Worm (Caenorhabditis elegans): Measurements from ENCODE around the gene C16A11.3.

The C16A11.3 gene

DNA sequence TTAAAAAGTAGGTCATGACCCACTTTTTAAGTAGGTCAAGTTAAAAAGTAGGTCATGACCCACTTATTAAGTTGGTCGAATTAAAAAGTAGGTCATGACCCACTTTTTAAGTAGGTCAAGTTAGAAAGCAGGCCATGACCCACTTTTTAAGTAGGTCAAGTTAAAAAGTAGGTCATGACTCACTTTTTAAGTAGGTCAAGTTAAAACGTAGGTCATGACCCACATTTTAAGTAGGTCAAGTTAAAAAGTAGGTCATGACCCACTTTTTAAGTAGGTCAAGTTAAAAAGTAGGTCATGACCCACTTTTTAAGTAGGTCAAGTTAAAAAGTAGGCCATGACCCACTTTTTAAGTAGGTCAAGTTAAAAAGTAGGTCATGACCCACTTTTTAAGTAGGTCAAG lies 26.7 kb upstream of the C16A11.3 start:
- peak; percentile 51 for TF ChIP-seq nhr-23 (tag; optimal IDR thresholded peaks at IDR 0.05)

DNA sequence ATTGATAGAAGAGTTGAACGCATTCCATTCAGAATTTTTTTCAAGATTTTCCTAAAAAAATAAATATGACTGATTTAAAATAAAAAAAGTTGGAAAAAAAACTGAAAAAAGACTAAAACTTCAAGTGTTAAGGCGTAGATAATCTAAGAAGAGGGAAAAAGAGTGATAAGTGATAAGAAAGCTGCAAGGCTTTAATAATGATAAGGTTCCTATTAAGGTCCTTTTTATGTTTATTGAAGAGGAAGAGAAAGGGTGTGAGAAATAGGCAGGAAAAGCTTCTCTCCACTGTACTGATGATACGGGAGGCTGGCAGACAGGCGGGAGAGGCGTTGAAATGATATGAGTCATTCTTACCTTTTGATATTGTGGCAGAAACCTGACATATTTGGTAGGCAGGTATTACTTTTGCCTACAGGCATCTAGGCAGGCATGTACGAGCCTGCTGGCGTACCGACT lies 25.6 kb upstream of the C16A11.3 start, which contains the start of gene mth-1:
TSS of gene mth-1 (minus strand) at position 51 of the 456 bp plus-strand sequence.
- TF ChIP-seq pqm-1 (tag; optimal IDR thresholded peaks at IDR 0.05) (peak; percentile 39), nhr-77 (tag; optimal IDR thresholded peaks at IDR 0.05) (no peak), unc-39 (tag; optimal IDR thresholded peaks at IDR 0.05) (no peak), elt-2 (tag; optimal IDR thresholded peaks at IDR 0.05) (peak; percentile 85), skn-1 (tag; optimal IDR thresholded peaks at IDR 0.05) (no peak)

DNA sequence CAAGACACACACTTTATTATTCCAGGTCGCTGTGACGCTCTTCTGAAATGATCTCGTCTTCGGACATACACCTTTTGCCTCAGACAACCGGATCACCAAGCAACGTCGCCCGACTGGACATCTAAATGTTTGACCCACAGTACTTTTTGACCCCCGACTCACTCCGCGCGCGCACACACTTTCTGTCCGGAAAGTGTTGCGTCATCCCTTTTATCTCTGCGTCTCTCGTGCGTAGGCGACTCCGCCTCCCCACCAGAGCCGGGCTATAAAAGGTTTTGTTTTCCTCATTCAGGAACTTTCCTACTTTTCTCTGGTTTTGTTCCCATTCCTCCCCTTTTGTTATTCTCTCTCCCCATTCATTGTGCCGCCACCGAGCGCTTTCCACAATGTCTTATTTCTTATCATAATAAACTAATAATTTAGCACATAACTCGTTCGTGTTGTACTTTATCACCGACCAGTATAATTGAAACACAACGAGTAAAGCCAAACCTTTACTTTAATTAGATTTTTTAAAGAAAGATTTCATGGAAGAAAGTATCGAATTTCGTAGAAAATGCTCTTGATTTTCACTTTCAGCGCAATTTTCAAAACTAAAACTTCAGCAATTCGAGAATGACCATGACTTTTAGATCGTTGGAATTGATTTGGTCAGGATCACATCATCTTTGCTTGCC lies 20.1 kb upstream of the C16A11.3 start, which contains the start of gene F31D5.6:
TSS of gene F31D5.6 (plus strand) at position 627 of the 677 bp plus-strand sequence.
- TF ChIP-seq nhr-28 (tag; optimal IDR thresholded peaks at IDR 0.05) (no peak), nhr-43 (tag; optimal IDR thresholded peaks at IDR 0.05; ENCODE audit: poor library complexity, severe bottlenecking) (no peak), elt-1 (tag; optimal IDR thresholded peaks at IDR 0.05) (no peak), nhr-12 (tag; optimal IDR thresholded peaks at IDR 0.05) (no peak), mdl-1 (tag; optimal IDR thresholded peaks at IDR 0.05) (no peak), lin-39 (tag; optimal IDR thresholded peaks at IDR 0.05) (no peak), jun-1 (tag; optimal IDR thresholded peaks at IDR 0.05) (no peak), hmg-11 (tag; optimal IDR thresholded peaks at IDR 0.05) (no peak), snpc-4 (tag; optimal IDR thresholded peaks at IDR 0.05) (no peak), mml-1 (tag; optimal IDR thresholded peaks at IDR 0.05) (no peak), nhr-77 (tag; optimal IDR thresholded peaks at IDR 0.05) (no peak), lsy-12 (tag; optimal IDR thresholded peaks at IDR 0.05) (no peak), fkh-10 (GFP tag; optimal IDR thresholded peaks at IDR 0.05) (no peak), pha-4 (tag; optimal IDR thresholded peaks at IDR 0.05) (no peak), nhr-23 (tag; optimal IDR thresholded peaks at IDR 0.05) (no peak), lin-15B (tag; optimal IDR thresholded peaks at IDR 0.05) (no peak), elt-3 (tag; optimal IDR thresholded peaks at IDR 0.05) (no peak), skn-1 (tag; optimal IDR thresholded peaks at IDR 0.05) (no peak), unc-39 (tag; optimal IDR thresholded peaks at IDR 0.05) (no peak), daf-12 (tag; optimal IDR thresholded peaks at IDR 0.05) (no peak)

DNA sequence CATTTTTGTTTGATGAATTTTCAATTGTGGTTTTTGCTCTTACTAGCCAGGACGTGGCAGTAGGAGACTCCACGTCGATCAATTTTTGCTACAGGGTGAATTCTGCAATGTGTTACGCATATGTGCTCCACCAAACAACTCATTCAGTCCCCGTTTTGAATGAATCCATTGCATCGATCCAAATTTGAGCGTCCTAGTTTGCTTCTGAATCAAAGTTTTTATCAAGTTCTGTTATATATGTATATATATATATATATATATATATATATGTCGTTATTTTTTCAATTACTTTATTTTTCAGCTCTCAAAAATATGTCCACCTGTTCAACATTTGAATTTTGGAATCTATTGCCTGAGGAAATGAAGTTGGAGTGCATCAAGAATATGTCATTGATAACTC lies 18.2 kb upstream of the C16A11.3 start, which contains the start of gene F31D5.7:
TSS of gene F31D5.7 (plus strand) at position 301 of the 400 bp plus-strand sequence.
- TF ChIP-seq tbx-2 (tag; optimal IDR thresholded peaks at IDR 0.05) = no peak

DNA sequence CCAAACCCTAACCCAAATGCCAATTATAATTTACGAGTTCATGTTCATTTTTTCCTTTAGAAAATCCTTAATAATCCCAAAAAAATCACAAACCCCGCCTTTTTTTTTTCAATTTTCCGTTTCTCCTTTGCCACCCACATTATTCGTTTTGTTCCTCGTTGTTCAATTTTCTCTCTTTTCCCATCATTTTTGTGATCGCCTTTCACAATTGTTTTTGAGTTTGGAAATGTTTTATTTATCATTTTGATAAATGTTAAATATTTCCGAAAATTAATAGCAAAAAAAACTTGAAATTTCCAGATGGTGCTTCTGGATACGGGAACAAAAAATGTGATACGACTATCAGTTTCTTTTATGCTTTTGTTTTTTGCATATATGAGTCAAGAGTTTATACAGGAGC lies 14.0 kb upstream of the C16A11.3 start, which contains the start of gene F31D5.2:
TSS of gene F31D5.2 (plus strand) at position 301 of the 400 bp plus-strand sequence.
- TF ChIP-seq nhr-237 (tag; optimal IDR thresholded peaks at IDR 0.05) (no peak), jun-1 (tag; optimal IDR thresholded peaks at IDR 0.05) (no peak), R02D3.7 (tag; optimal IDR thresholded peaks at IDR 0.05) (no peak), aly-2 (tag; optimal IDR thresholded peaks at IDR 0.05) (no peak)

DNA sequence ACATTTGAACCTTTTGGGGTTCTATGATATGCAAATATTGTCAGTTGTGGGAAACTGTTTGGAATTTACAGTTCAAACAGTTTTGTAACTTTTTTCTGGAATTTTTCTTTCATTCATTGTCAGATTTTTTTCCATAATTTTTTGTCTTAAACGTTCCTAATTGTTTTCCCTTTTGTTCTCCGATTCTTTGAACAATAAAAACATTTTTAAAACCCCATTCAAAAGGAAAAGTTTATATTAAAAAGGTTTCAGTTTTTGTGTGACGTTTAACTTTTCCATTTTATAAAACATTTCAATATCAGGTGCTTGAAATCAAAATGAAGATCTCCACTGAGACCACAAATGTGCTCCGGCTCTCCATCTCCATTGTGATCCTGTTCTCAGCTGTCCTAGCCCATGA lies 10.3 kb upstream of the C16A11.3 start, which contains the start of gene F31D5.1:
TSS of gene F31D5.1 (plus strand) at position 301 of the 400 bp plus-strand sequence.
- TF ChIP-seq nhr-25 (tag; optimal IDR thresholded peaks at IDR 0.05) = no peak
- TF ChIP-seq aly-2 (tag; optimal IDR thresholded peaks at IDR 0.05) = no peak
- TF ChIP-seq fkh-2 (tag; optimal IDR thresholded peaks at IDR 0.05) = no peak
- TF ChIP-seq fos-1 (tag; optimal IDR thresholded peaks at IDR 0.05) = no peak
- no peak for TF ChIP-seq R02D3.7 (tag; optimal IDR thresholded peaks at IDR 0.05)
- no peak for TF ChIP-seq tbx-2 (tag; optimal IDR thresholded peaks at IDR 0.05)

DNA sequence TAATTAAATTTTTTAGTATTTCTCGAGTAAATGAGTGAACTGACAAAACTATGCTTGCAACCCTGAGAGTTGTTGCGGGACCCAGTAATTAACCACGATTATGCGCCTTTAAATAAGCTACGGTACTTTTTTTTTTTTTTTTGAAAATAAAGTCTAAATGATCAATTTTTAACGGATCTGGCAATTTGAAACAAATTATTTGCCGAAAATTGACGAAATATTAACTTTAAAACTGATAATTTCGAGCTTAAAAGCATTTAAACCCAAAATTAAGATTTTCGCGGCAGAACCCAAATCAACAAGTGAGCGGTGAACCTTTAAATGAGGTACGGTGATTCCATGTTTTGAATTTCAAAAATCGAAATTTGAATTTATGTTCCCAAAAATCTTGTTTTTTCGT lies 6.9 kb upstream of the C16A11.3 start:
- TF ChIP-seq fos-1 (tag; optimal IDR thresholded peaks at IDR 0.05) = no peak
- no peak for TF ChIP-seq unc-62 (GFP tag; optimal IDR thresholded peaks at IDR 0.05)
- no peak for TF ChIP-seq nhr-237 (tag; optimal IDR thresholded peaks at IDR 0.05)
- no peak for TF ChIP-seq mdl-1 (tag; optimal IDR thresholded peaks at IDR 0.05)
- TF ChIP-seq nhr-28 (tag; optimal IDR thresholded peaks at IDR 0.05) = no peak
- TF ChIP-seq nhr-76 (tag; optimal IDR thresholded peaks at IDR 0.05) = no peak
- no peak for TF ChIP-seq ama-1 (optimal IDR thresholded peaks at IDR 0.05)
